Fruit fly (Drosophila melanogaster) whole organism, embryonic: Measurements from ENCODE around the gene wam.

Experiments
- Bgb ChIP-seq: fragments of 200-800 bp; sonication (Bioruptor generic); IDR thresholded peaks from 2 replicates; pipeline ENCODE4 v1.3.6; 2022; ENCODE audit warnings: missing biosample characterization, missing genetic modification characterization; ENCODE audit not compliant: partially characterized antibody
- Blimp-1 ChIP-seq: fragments of 200-800 bp; sonication (Bioruptor generic); optimal IDR thresholded peaks from 3 replicates; lab custom pipeline; 2018; ENCODE audit warnings: missing biosample characterization, missing genetic modification characterization, mild to moderate bottlenecking, moderate library complexity, missing genetic modification reagents
- CG10321 ChIP-seq: fragments of 200-800 bp; sonication (Bioruptor generic); IDR thresholded peaks from 2 replicates; pipeline ENCODE4 v1.3.6; 2022; ENCODE audit warnings: missing biosample characterization, missing genetic modification characterization
- CG10959 ChIP-seq: fragments of 200-800 bp; sonication (Bioruptor generic); IDR thresholded peaks from 2 replicates; pipeline ENCODE4 v1.3.6; 2022; ENCODE audit warnings: missing biosample characterization, missing genetic modification characterization
- CG12391 ChIP-seq: fragments of 200-800 bp; sonication (Bioruptor generic); optimal IDR thresholded peaks from 3 replicates; lab custom pipeline; 2018; ENCODE audit warnings: missing biosample characterization, mild to moderate bottlenecking, missing genetic modification characterization, moderate library complexity
- CG1603 ChIP-seq: fragments of 200-800 bp; sonication (Bioruptor generic); optimal IDR thresholded peaks from 2 replicates; lab custom pipeline; 2019; ENCODE audit warnings: missing biosample characterization, mild to moderate bottlenecking, missing genetic modification characterization, moderate library complexity
- CG1647 ChIP-seq: fragments of 200-800 bp; sonication (Bioruptor generic); optimal IDR thresholded peaks from 3 replicates; lab custom pipeline; 2016; ENCODE audit warnings: missing biosample characterization, missing genetic modification characterization
- CG18476 ChIP-seq: fragments of 200-800 bp; sonication (Bioruptor generic); optimal IDR thresholded peaks from 2 replicates; lab custom pipeline; 2016; ENCODE audit warnings: missing biosample characterization, mild to moderate bottlenecking, missing genetic modification characterization
- CG2712 ChIP-seq: fragments of 200-800 bp; optimal IDR thresholded peaks from 3 replicates; lab custom pipeline; 2019; ENCODE audit warnings: missing biosample characterization, mild to moderate bottlenecking, missing genetic modification characterization, moderate library complexity
- CG2889 ChIP-seq: fragments of 200-800 bp; sonication (Bioruptor generic); IDR thresholded peaks from 3 replicates; pipeline ENCODE4 v1.3.6; 2022; ENCODE audit warnings: missing biosample characterization, missing genetic modification characterization
- CG30431 ChIP-seq: fragments of 200-800 bp; sonication (Bioruptor generic); optimal IDR thresholded peaks from 2 replicates; lab custom pipeline; 2017; ENCODE audit warnings: missing biosample characterization, missing genetic modification characterization
- CG31224 ChIP-seq: fragments of 200-800 bp; sonication (Bioruptor generic); IDR thresholded peaks from 2 replicates; pipeline ENCODE4 v1.3.6; 2022; ENCODE audit warnings: missing biosample characterization, missing genetic modification characterization
- CG32772 ChIP-seq: fragments of 200-800 bp; sonication (Bioruptor generic); IDR thresholded peaks from 2 replicates; pipeline ENCODE4 v1.3.6; 2022; ENCODE audit warnings: missing biosample characterization, missing genetic modification characterization
- CG3407 ChIP-seq: fragments of 200-800 bp; sonication (Bioruptor generic); optimal IDR thresholded peaks from 2 replicates; lab custom pipeline; 2018; ENCODE audit warnings: missing biosample characterization, mild to moderate bottlenecking, missing genetic modification characterization
- CG34376 ChIP-seq: fragments of 200-800 bp; sonication (Bioruptor generic); optimal IDR thresholded peaks from 2 replicates; lab custom pipeline; 2018; ENCODE audit warnings: missing biosample characterization, mild to moderate bottlenecking, missing genetic modification characterization
- CG3995 ChIP-seq: fragments of 200-800 bp; sonication (Bioruptor generic); optimal IDR thresholded peaks from 3 replicates; lab custom pipeline; 2016; ENCODE audit warnings: missing biosample characterization, missing genetic modification characterization
- CG5245 ChIP-seq: fragments of 200-800 bp; sonication (Bioruptor generic); optimal IDR thresholded peaks from 3 replicates; lab custom pipeline; 2016; ENCODE audit warnings: missing biosample characterization, missing genetic modification characterization
- CG6654 ChIP-seq: fragments of 200-800 bp; sonication (Bioruptor generic); optimal IDR thresholded peaks from 2 replicates; lab custom pipeline; 2017; ENCODE audit warnings: missing biosample characterization, mild to moderate bottlenecking, missing genetic modification characterization
- CG7839 ChIP-seq: fragments of 200-800 bp; sonication (Bioruptor generic); optimal IDR thresholded peaks from 3 replicates; lab custom pipeline; 2018; ENCODE audit warnings: missing biosample characterization, mild to moderate bottlenecking, missing genetic modification characterization, moderate library complexity
- CG9609 ChIP-seq: fragments of 200-800 bp; sonication (Bioruptor generic); optimal IDR thresholded peaks from 3 replicates; lab custom pipeline; 2016; ENCODE audit warnings: missing biosample characterization, missing genetic modification characterization
- Ets65A ChIP-seq: fragments of 200-800 bp; sonication (Bioruptor generic); peaks from one replicate; lab custom pipeline; 2016; ENCODE audit warnings: missing biosample characterization, missing genetic modification characterization
- Gug ChIP-seq: fragments of 200-800 bp; sonication (Bioruptor generic); IDR thresholded peaks from 4 replicates; pipeline ENCODE4 v1.3.6; 2022; ENCODE audit warnings: missing biosample characterization, missing genetic modification characterization
- H2.0 ChIP-seq: fragments of 200-800 bp; sonication (Bioruptor generic); IDR thresholded peaks from 2 replicates; pipeline ENCODE4 v1.3.6; 2022; ENCODE audit warnings: missing biosample characterization, missing genetic modification characterization
- Myb ChIP-seq: fragments of 200-800 bp; sonication (Bioruptor generic); optimal IDR thresholded peaks from 2 replicates; lab custom pipeline; 2016; ENCODE audit warnings: missing biosample characterization, missing genetic modification characterization
- NC2β ChIP-seq: fragments of 200-800 bp; sonication (Bioruptor generic); optimal IDR thresholded peaks from 2 replicates; lab custom pipeline; 2016; ENCODE audit warnings: missing biosample characterization, missing genetic modification characterization
- Sry-β ChIP-seq: fragments of 200-800 bp; sonication (Bioruptor generic); optimal IDR thresholded peaks from 2 replicates; lab custom pipeline; 2018; ENCODE audit warnings: missing biosample characterization, mild to moderate bottlenecking, missing genetic modification characterization, moderate library complexity
- al ChIP-seq: fragments of 200-800 bp; sonication (Bioruptor generic); IDR thresholded peaks from 2 replicates; pipeline ENCODE4 v1.3.6; 2022; ENCODE audit warnings: missing biosample characterization, missing genetic modification characterization
- ato ChIP-seq: fragments of 200-800 bp; sonication (Bioruptor generic); IDR thresholded peaks from 2 replicates; pipeline ENCODE4 v1.3.6; 2022; ENCODE audit warnings: missing biosample characterization, missing genetic modification characterization; ENCODE audit not compliant: partially characterized antibody
- bowl ChIP-seq: fragments of 200-800 bp; sonication (Bioruptor generic); IDR thresholded peaks from 2 replicates; pipeline ENCODE4 v1.3.6; 2022; ENCODE audit warnings: missing biosample characterization, missing genetic modification characterization
- cwo ChIP-seq: fragments of 200-800 bp; sonication (Bioruptor generic); optimal IDR thresholded peaks from 3 replicates; lab custom pipeline; 2017; ENCODE audit warnings: missing biosample characterization, missing genetic modification characterization, mild to moderate bottlenecking, moderate library complexity, missing genetic modification reagents
- dimm ChIP-seq: fragments of 200-800 bp; sonication (Bioruptor generic); IDR thresholded peaks from 2 replicates; pipeline ENCODE4 v1.3.6; 2022; ENCODE audit warnings: missing biosample characterization, missing genetic modification characterization
- fd96Cb ChIP-seq: fragments of 200-800 bp; sonication (Bioruptor generic); optimal IDR thresholded peaks from 2 replicates; lab custom pipeline; 2018; ENCODE audit warnings: missing biosample characterization, mild to moderate bottlenecking, missing genetic modification characterization, moderate library complexity
- gsb-n ChIP-seq: fragments of 200-800 bp; sonication (Bioruptor generic); optimal IDR thresholded peaks from 3 replicates; lab custom pipeline; 2018; ENCODE audit warnings: missing biosample characterization, mild to moderate bottlenecking, missing genetic modification characterization
- lmd ChIP-seq: fragments of 200-800 bp; sonication (Bioruptor generic); IDR thresholded peaks from 2 replicates; pipeline ENCODE4 v1.3.6; 2022; ENCODE audit warnings: missing biosample characterization, missing genetic modification characterization
- luna ChIP-seq: fragments of 200-800 bp; sonication (Bioruptor generic); optimal IDR thresholded peaks from 2 replicates; lab custom pipeline; 2016; ENCODE audit warnings: missing biosample characterization, missing genetic modification characterization
- nerfin-2 ChIP-seq: fragments of 200-800 bp; sonication (Bioruptor generic); IDR thresholded peaks from 2 replicates; pipeline ENCODE4 v1.3.6; 2022; ENCODE audit warnings: missing biosample characterization, missing genetic modification characterization; ENCODE audit not compliant: partially characterized antibody
- nom ChIP-seq: fragments of 200-800 bp; sonication (Bioruptor generic); optimal IDR thresholded peaks from 2 replicates; lab custom pipeline; 2017; ENCODE audit warnings: missing biosample characterization, missing genetic modification characterization, mild to moderate bottlenecking, moderate library complexity, missing genetic modification reagents
- oc ChIP-seq: fragments of 200-800 bp; sonication (Bioruptor generic); optimal IDR thresholded peaks from 2 replicates; lab custom pipeline; 2018; ENCODE audit warnings: missing biosample characterization, mild to moderate bottlenecking, missing genetic modification characterization, moderate library complexity
- pita ChIP-seq: fragments of 200-800 bp; sonication (Bioruptor generic); optimal IDR thresholded peaks from 2 replicates; lab custom pipeline; 2017; ENCODE audit warnings: missing biosample characterization, mild to moderate bottlenecking, missing genetic modification characterization
- scrt ChIP-seq: fragments of 200-800 bp; sonication (Bioruptor generic); optimal IDR thresholded peaks from 2 replicates; lab custom pipeline; 2018; ENCODE audit warnings: missing biosample characterization, mild to moderate bottlenecking, missing genetic modification characterization, moderate library complexity
- slou ChIP-seq: fragments of 200-800 bp; sonication (Bioruptor generic); optimal IDR thresholded peaks from 3 replicates; lab custom pipeline; 2016; ENCODE audit warnings: missing biosample characterization, missing genetic modification characterization
- sna ChIP-seq: fragments of 200-800 bp; sonication (Bioruptor generic); IDR thresholded peaks from 2 replicates; pipeline ENCODE4 v1.3.6; 2022; ENCODE audit warnings: missing biosample characterization, missing genetic modification characterization; ENCODE audit not compliant: partially characterized antibody
- tap ChIP-seq: fragments of 200-800 bp; optimal IDR thresholded peaks from 3 replicates; lab custom pipeline; 2019; ENCODE audit warnings: missing biosample characterization, mild to moderate bottlenecking, missing genetic modification characterization, moderate library complexity
- tx ChIP-seq: fragments of 200-800 bp; sonication (Bioruptor generic); optimal IDR thresholded peaks from 2 replicates; lab custom pipeline; 2016; ENCODE audit warnings: missing biosample characterization, missing genetic modification characterization
- wor ChIP-seq: fragments of 200-800 bp; sonication (Bioruptor generic); IDR thresholded peaks from 2 replicates; pipeline ENCODE4 v1.3.6; 2022; ENCODE audit warnings: missing biosample characterization, missing genetic modification characterization
- z ChIP-seq: fragments of 200-800 bp; sonication (Bioruptor generic); IDR thresholded peaks from 3 replicates; pipeline ENCODE4 v1.3.6; 2022; ENCODE audit warnings: missing biosample characterization, missing genetic modification characterization

wam gene

DNA sequence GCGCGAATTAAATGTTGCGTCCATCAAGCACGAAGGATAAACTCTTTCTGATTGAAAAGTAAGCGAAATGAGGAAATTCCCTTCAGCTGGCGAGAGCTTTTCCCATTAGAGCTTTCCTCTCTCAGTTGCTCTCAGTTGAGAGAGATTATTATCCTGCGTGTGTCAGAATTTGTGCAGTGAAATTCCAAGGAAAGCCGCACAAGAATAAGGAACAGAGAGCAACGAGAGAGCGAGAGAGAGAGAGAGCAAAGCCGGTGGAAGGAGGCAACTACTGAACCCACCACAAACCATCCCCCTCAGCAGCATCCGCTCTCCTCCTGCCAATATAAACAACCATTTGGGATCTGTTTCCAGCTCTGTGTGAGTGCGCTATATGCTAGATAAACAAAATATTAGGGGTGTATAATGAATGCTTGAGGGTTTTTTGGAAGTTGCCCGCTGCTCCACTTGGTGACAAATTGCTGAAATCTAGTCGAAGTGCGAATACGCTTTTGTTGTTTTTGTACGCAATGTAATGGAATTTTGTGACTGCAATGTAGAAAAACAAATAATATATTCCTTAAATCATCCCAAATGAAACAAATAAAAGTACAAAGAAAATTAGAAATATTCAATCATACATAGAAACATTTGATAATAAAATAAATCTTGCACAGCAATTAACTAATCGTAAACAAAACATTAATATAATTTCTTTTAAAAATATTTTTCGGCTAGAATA, 38.8 kb downstream of the wam start, which contains the start of gene CG4467 (continued):
- TF ChIP-seq CG32772 (no peak), Bgb (GFP tag; lab: Robert Waterston, UW) (peak; percentile 25; the same call in 1 of the 2 replicates), bowl (GFP tag; lab: Robert Waterston, UW) (no peak)

- TF ChIP-seq luna (no peak), Sry-β (GFP tag; lab: Kevin White, UChicago) (no peak), z (no peak), cwo (GFP tag; lab: Kevin White, UChicago) (peak; percentile 64), CG10321 (GFP tag; lab: Robert Waterston, UW) (peak; percentile 29; the same call in 1 of the 2 replicates), CG9609 (GFP tag; lab: Kevin White, UChicago) (peak; percentile 26), nerfin-2 (GFP tag; lab: Robert Waterston, UW) (no peak), slou (GFP tag; lab: Kevin White, UChicago) (peak; percentile 16), dimm (GFP tag; lab: Robert Waterston, UW) (no peak), Blimp-1 (peak; percentile 83), CG3407 (GFP tag; lab: Kevin White, UChicago) (peak; percentile 32), gsb-n (tag; lab: Kevin White, UChicago) (peak; percentile 11), sna (GFP tag; lab: Robert Waterston, UW) (no peak), scrt (GFP tag; lab: Kevin White, UChicago) (peak; percentile 70), CG18476 (GFP tag; lab: Kevin White, UChicago) (peak; percentile 2), NC2β (GFP tag; lab: Kevin White, UChicago) (no peak), CG2712 (tag; lab: Kevin White, UChicago) (no peak), ato (GFP tag; lab: Robert Waterston, UW) (no peak), CG6654 (GFP tag; lab: Kevin White, UChicago) (peak; percentile 36), CG1647 (peak; percentile 13), Gug (GFP tag; lab: Robert Waterston, UW) (peak; percentile 56; the same call in 3 of the 4 replicates), CG34376 (no peak), H2.0 (GFP tag; lab: Robert Waterston, UW) (peak; percentile 43; the same call in 1 of the 2 replicates), CG10959 (GFP tag; lab: Robert Waterston, UW) (no peak), oc (tag; lab: Kevin White, UChicago) (peak; percentile 23), tx (peak; percentile 29), CG1603 (no peak), CG3995 (GFP tag; lab: Kevin White, UChicago) (no peak), CG2889 (GFP tag; lab: Robert Waterston, UW) (no peak), Myb (peak; percentile 20), CG12391 (tag; lab: Kevin White, UChicago) (no peak), CG31224 (peak; percentile 21; the same call in 1 of the 2 replicates), wor (GFP tag; lab: Robert Waterston, UW) (peak; percentile 56; the same call in 1 of the 2 replicates), pita (GFP tag; lab: Kevin White, UChicago) (no peak), nom (GFP tag; lab: Kevin White, UChicago) (no peak), fd96Cb (tag; lab: Kevin White, UChicago) (peak; percentile 75), CG5245 (GFP tag; lab: Kevin White, UChicago) (peak; percentile 36), Ets65A (GFP tag; lab: Kevin White, UChicago) (no peak), CG30431 (no peak), al (GFP tag; lab: Robert Waterston, UW) (0 out of 2 replicates have a peak, but pooled peaks have one; percentile 11), CG7839 (peak; percentile 87), lmd (GFP tag; lab: Robert Waterston, UW) (peak; percentile 73), tap (peak; percentile 73)
Measured at dm6 chr3R:23239934-23240632, 47.8 kb downstream of the wam start.
